Fruit fly (Drosophila melanogaster) whole organism, embryonic: ENCODE data around the gene teq.
A peak's percentile ranks its signal among the peaks of the same experiment; 100 is the strongest.

ENCODE experiments used
- Antp ChIP-seq: fragments of 200-800 bp; sonication (Bioruptor generic); optimal IDR thresholded peaks from 3 replicates; lab custom pipeline; 2016; ENCODE audit warnings: missing biosample characterization, missing genetic modification characterization
- BtbVII ChIP-seq: fragments of 200-800 bp; sonication (Bioruptor generic); optimal IDR thresholded peaks from 3 replicates; lab custom pipeline; 2017; ENCODE audit warnings: missing biosample characterization, mild to moderate bottlenecking, missing genetic modification characterization
- C15 ChIP-seq: fragments of 200-800 bp; sonication (Bioruptor generic); IDR thresholded peaks from 3 replicates; pipeline ENCODE4 v1.3.6; 2022; ENCODE audit warnings: missing biosample characterization, missing genetic modification characterization
- CG10431 ChIP-seq: fragments of 200-800 bp; sonication (Bioruptor generic); optimal IDR thresholded peaks from 3 replicates; lab custom pipeline; 2018; ENCODE audit warnings: missing biosample characterization, mild to moderate bottlenecking, missing genetic modification characterization
- CG10979 ChIP-seq: fragments of 200-800 bp; sonication (Bioruptor generic); optimal IDR thresholded peaks from 2 replicates; lab custom pipeline; 2018; ENCODE audit warnings: missing biosample characterization, mild to moderate bottlenecking, missing genetic modification characterization, moderate library complexity
- CG14860 ChIP-seq: fragments of 200-800 bp; sonication (Bioruptor generic); IDR thresholded peaks from 3 replicates; pipeline ENCODE4 v1.3.6; 2022; ENCODE audit warnings: missing biosample characterization, missing genetic modification characterization; ENCODE audit not compliant: partially characterized antibody
- CG15011 ChIP-seq: fragments of 200-800 bp; sonication (Bioruptor generic); optimal IDR thresholded peaks from 3 replicates; lab custom pipeline; 2018; ENCODE audit warnings: missing biosample characterization, mild to moderate bottlenecking, missing genetic modification characterization
- CG15073 ChIP-seq: fragments of 200-800 bp; sonication (Bioruptor generic); optimal IDR thresholded peaks from 2 replicates; lab custom pipeline; 2016; ENCODE audit warnings: missing biosample characterization, missing genetic modification characterization
- CG1529 ChIP-seq: fragments of 200-800 bp; sonication (Bioruptor generic); optimal IDR thresholded peaks from 3 replicates; lab custom pipeline; 2018; ENCODE audit warnings: missing biosample characterization, missing genetic modification characterization
- CG15514 ChIP-seq: fragments of 200-800 bp; sonication (Bioruptor generic); optimal IDR thresholded peaks from 3 replicates; lab custom pipeline; 2017; ENCODE audit warnings: missing biosample characterization, missing genetic modification characterization, mild to moderate bottlenecking, moderate library complexity, missing genetic modification reagents
- CG15601 ChIP-seq: fragments of 200-800 bp; sonication (Bioruptor generic); optimal IDR thresholded peaks from 3 replicates; lab custom pipeline; 2019; ENCODE audit warnings: missing biosample characterization, mild to moderate bottlenecking, missing genetic modification characterization, moderate library complexity
- CG18262 ChIP-seq: fragments of 200-800 bp; optimal IDR thresholded peaks from 3 replicates; lab custom pipeline; 2019; ENCODE audit warnings: missing biosample characterization, mild to moderate bottlenecking, missing genetic modification characterization, moderate library complexity
- CG2120 ChIP-seq: fragments of 200-800 bp; sonication (Bioruptor generic); optimal IDR thresholded peaks from 3 replicates; lab custom pipeline; 2016; ENCODE audit warnings: missing biosample characterization, missing genetic modification characterization
- CG2712 ChIP-seq: fragments of 200-800 bp; optimal IDR thresholded peaks from 3 replicates; lab custom pipeline; 2019; ENCODE audit warnings: missing biosample characterization, mild to moderate bottlenecking, missing genetic modification characterization, moderate library complexity
- CG32772 ChIP-seq: fragments of 200-800 bp; sonication (Bioruptor generic); IDR thresholded peaks from 2 replicates; pipeline ENCODE4 v1.3.6; 2022; ENCODE audit warnings: missing biosample characterization, missing genetic modification characterization
- CG6654 ChIP-seq: fragments of 200-800 bp; sonication (Bioruptor generic); optimal IDR thresholded peaks from 2 replicates; lab custom pipeline; 2017; ENCODE audit warnings: missing biosample characterization, mild to moderate bottlenecking, missing genetic modification characterization
- CG6689 ChIP-seq: fragments of 200-800 bp; sonication (Bioruptor generic); IDR thresholded peaks from 2 replicates; pipeline ENCODE4 v1.3.6; 2022; ENCODE audit warnings: missing biosample characterization, missing genetic modification characterization
- CG6791 ChIP-seq: fragments of 200-800 bp; sonication (Bioruptor generic); IDR thresholded peaks from 3 replicates; pipeline ENCODE4 v1.3.6; 2022; ENCODE audit warnings: missing biosample characterization, missing genetic modification characterization; ENCODE audit not compliant: partially characterized antibody
- CG8290 ChIP-seq, 3 experiments: fragments of 200-800 bp; sonication (Bioruptor generic); optimal IDR thresholded peaks; 2 replicates each; lab custom pipeline; 2016 to 2019; ENCODE audit warnings: missing biosample characterization in 3 of 3, missing genetic modification characterization in 3 of 3, mild to moderate bottlenecking in 2 of 3, moderate library complexity in 1 of 3
- CG8359 ChIP-seq: fragments of 200-800 bp; sonication (Bioruptor generic); optimal IDR thresholded peaks from 2 replicates; lab custom pipeline; 2017; ENCODE audit warnings: missing biosample characterization, mild to moderate bottlenecking, missing genetic modification characterization, borderline replicate concordance
- CG8944 ChIP-seq: fragments of 200-800 bp; sonication (Bioruptor generic); optimal IDR thresholded peaks from 3 replicates; lab custom pipeline; 2016; ENCODE audit warnings: missing biosample characterization, missing genetic modification characterization
- CG9727 ChIP-seq: fragments of 200-800 bp; sonication (Bioruptor generic); optimal IDR thresholded peaks from 3 replicates; lab custom pipeline; 2017; ENCODE audit warnings: missing biosample characterization, mild to moderate bottlenecking, missing genetic modification characterization
- CG9932 ChIP-seq: fragments of 200-800 bp; sonication (Bioruptor generic); IDR thresholded peaks from 2 replicates; pipeline ENCODE4 v1.3.6; 2022; ENCODE audit warnings: missing biosample characterization, missing genetic modification characterization
- Doc3 ChIP-seq: fragments of 200-800 bp; sonication (Bioruptor generic); IDR thresholded peaks from 3 replicates; pipeline ENCODE4 v1.3.6; 2022; ENCODE audit warnings: missing biosample characterization, missing genetic modification characterization; ENCODE audit not compliant: partially characterized antibody
- E2f2 ChIP-seq: fragments of 200-800 bp; sonication (Bioruptor generic); IDR thresholded peaks from 2 replicates; pipeline ENCODE4 v1.3.6; 2022; ENCODE audit warnings: missing biosample characterization, missing genetic modification characterization
- HHEX ChIP-seq: fragments of 200-800 bp; sonication (Bioruptor generic); optimal IDR thresholded peaks from 3 replicates; lab custom pipeline; 2017; ENCODE audit warnings: missing biosample characterization, mild to moderate bottlenecking, missing genetic modification characterization, missing genetic modification reagents
- HLH4C ChIP-seq: fragments of 200-800 bp; sonication (Bioruptor generic); IDR thresholded peaks from 3 replicates; pipeline ENCODE4 v1.3.6; 2022; ENCODE audit warnings: missing biosample characterization, missing genetic modification characterization; ENCODE audit not compliant: partially characterized antibody
- Jarid2 ChIP-seq: fragments of 200-800 bp; sonication (Bioruptor generic); optimal IDR thresholded peaks from 3 replicates; lab custom pipeline; 2017; ENCODE audit warnings: mild to moderate bottlenecking, missing biosample characterization, missing genetic modification reagents, missing genetic modification characterization
- Pdp1 ChIP-seq, 2 experiments: fragments of 200-800 bp; sonication (Bioruptor generic); optimal IDR thresholded peaks; 3 replicates each; lab custom pipeline; 2016; ENCODE audit warnings: missing biosample characterization in 2 of 2, missing genetic modification characterization in 2 of 2, mild to moderate bottlenecking in 1 of 2, moderate library complexity in 1 of 2
- Vsx1 ChIP-seq: fragments of 200-800 bp; sonication (Bioruptor generic); optimal IDR thresholded peaks from 2 replicates; lab custom pipeline; 2017; ENCODE audit warnings: missing biosample characterization, mild to moderate bottlenecking, missing genetic modification characterization, missing genetic modification reagents
- Xbp1 ChIP-seq: fragments of 200-800 bp; sonication (Bioruptor generic); optimal IDR thresholded peaks from 3 replicates; lab custom pipeline; 2016; ENCODE audit warnings: missing biosample characterization, mild to moderate bottlenecking, missing genetic modification characterization
- cg ChIP-seq: fragments of 200-800 bp; sonication (Bioruptor generic); optimal IDR thresholded peaks from 3 replicates; lab custom pipeline; 2019; ENCODE audit warnings: missing biosample characterization, mild to moderate bottlenecking, missing genetic modification characterization, moderate library complexity
- chm ChIP-seq: fragments of 200-800 bp; sonication (Bioruptor generic); IDR thresholded peaks from 2 replicates; pipeline ENCODE4 v1.3.6; 2022; ENCODE audit warnings: missing biosample characterization, missing genetic modification characterization
- en ChIP-seq: fragments of 200-800 bp; sonication (Bioruptor generic); optimal IDR thresholded peaks from 2 replicates; lab custom pipeline; 2016; ENCODE audit warnings: missing biosample characterization, missing genetic modification characterization
- fru ChIP-seq: fragments of >200 bp; optimal IDR thresholded peaks from 2 replicates; lab custom pipeline; 2017
- fu2 ChIP-seq: fragments of 200-800 bp; sonication (Bioruptor generic); optimal IDR thresholded peaks from 2 replicates; lab custom pipeline; 2016; ENCODE audit warnings: missing biosample characterization, missing genetic modification characterization
- inv ChIP-seq: fragments of 200-800 bp; sonication (Bioruptor generic); IDR thresholded peaks from 2 replicates; pipeline ENCODE4 v1.3.6; 2022; ENCODE audit warnings: missing biosample characterization, missing genetic modification characterization; ENCODE audit not compliant: partially characterized antibody
- kni ChIP-seq: fragments of 200-800 bp; sonication (Bioruptor generic); optimal IDR thresholded peaks from 3 replicates; lab custom pipeline; 2017; ENCODE audit warnings: mild to moderate bottlenecking, missing biosample characterization, missing genetic modification reagents, missing genetic modification characterization
- lola ChIP-seq, 3 experiments: fragments of >200 bp in 2 of 3; fragments of 200-800 bp in 1 of 3; sonication (Bioruptor generic) in 1 of 3; optimal IDR thresholded peaks; 2 replicates each; lab custom pipeline; 2017 to 2019; ENCODE audit warnings: missing biosample characterization in 3 of 3, missing genetic modification characterization in 3 of 3, mild to moderate bottlenecking in 1 of 3, moderate library complexity in 1 of 3
- mirr ChIP-seq: fragments of 200-800 bp; sonication (Bioruptor generic); optimal IDR thresholded peaks from 3 replicates; lab custom pipeline; 2018; ENCODE audit warnings: missing biosample characterization, mild to moderate bottlenecking, missing genetic modification characterization
- otp ChIP-seq: fragments of 200-800 bp; sonication (Bioruptor generic); IDR thresholded peaks from 3 replicates; pipeline ENCODE4, ENCODE4 v1.3.6; 2022; ENCODE audit warnings: missing biosample characterization, missing genetic modification characterization
- pfk ChIP-seq: fragments of 200-800 bp; sonication (Bioruptor generic); optimal IDR thresholded peaks from 2 replicates; lab custom pipeline; 2018; ENCODE audit warnings: missing biosample characterization, mild to moderate bottlenecking, missing genetic modification characterization, moderate library complexity
- sim ChIP-seq: fragments of 200-800 bp; sonication (Bioruptor generic); IDR thresholded peaks from 2 replicates; pipeline ENCODE4 v1.3.6; 2022; ENCODE audit warnings: missing biosample characterization, missing genetic modification characterization
- slbo ChIP-seq: fragments of 200-800 bp; sonication (Bioruptor generic); IDR thresholded peaks from 2 replicates; pipeline ENCODE4 v1.3.6; 2022; ENCODE audit warnings: missing biosample characterization, missing genetic modification characterization
- slou ChIP-seq: fragments of 200-800 bp; sonication (Bioruptor generic); optimal IDR thresholded peaks from 3 replicates; lab custom pipeline; 2016; ENCODE audit warnings: missing biosample characterization, missing genetic modification characterization
- sna ChIP-seq: fragments of 200-800 bp; sonication (Bioruptor generic); IDR thresholded peaks from 2 replicates; pipeline ENCODE4 v1.3.6; 2022; ENCODE audit warnings: missing biosample characterization, missing genetic modification characterization; ENCODE audit not compliant: partially characterized antibody
- so ChIP-seq: fragments of 200-800 bp; sonication (Bioruptor generic); IDR thresholded peaks from 3 replicates; pipeline ENCODE4 v1.3.6; 2022; ENCODE audit warnings: missing biosample characterization, missing genetic modification characterization
- sr ChIP-seq: fragments of 200-800 bp; sonication (Bioruptor generic); IDR thresholded peaks from 3 replicates; pipeline ENCODE4 v1.3.6; 2022; ENCODE audit warnings: missing biosample characterization, missing genetic modification characterization
- unc-4 ChIP-seq: fragments of 200-800 bp; sonication (Bioruptor generic); IDR thresholded peaks from 2 replicates; pipeline ENCODE4 v1.3.6; 2022; ENCODE audit warnings: missing biosample characterization, missing genetic modification characterization; ENCODE audit not compliant: partially characterized antibody
- zfh1 ChIP-seq: fragments of 200-800 bp; sonication (Bioruptor generic); IDR thresholded peaks from 3 replicates; pipeline ENCODE4 v1.3.6; 2022; ENCODE audit warnings: missing biosample characterization, missing genetic modification characterization

The teq gene

DNA sequence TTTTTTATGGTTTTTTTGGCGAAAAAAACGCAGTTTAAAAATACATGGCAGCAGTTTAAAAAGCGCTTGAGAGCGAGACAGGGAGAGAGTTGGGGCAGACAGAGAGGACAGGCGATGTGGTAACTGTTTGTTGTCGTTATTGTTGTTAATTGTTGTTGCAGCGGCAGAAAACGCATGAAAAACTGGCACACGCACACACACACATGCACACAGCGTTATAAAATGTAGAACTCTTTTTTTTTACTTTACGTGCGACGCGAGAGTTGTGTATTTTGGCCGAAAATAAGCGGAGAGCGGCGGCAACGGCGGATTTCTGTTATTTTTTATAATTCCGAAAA lies 50.4 kb downstream of the teq start (continued):
- TF ChIP-seq kni (GFP tag; lab: Kevin White, UChicago) (peak; percentile 5), zfh1 (GFP tag; lab: Robert Waterston, UW) (no peak), slou (no peak), C15 (GFP tag; lab: Robert Waterston, UW) (no peak), CG2712 (tag; lab: Kevin White, UChicago) (no peak), CG9932 (GFP tag; lab: Robert Waterston, UW) (no peak), E2f2 (0 out of 2 replicates have a peak, but pooled peaks have one; percentile 3), CG10979 (tag; lab: Kevin White, UChicago) (no peak), so (GFP tag; lab: Robert Waterston, UW) (no peak), CG8290 (GFP tag; optimal IDR thresholded peaks at IDR 0.05; lab: Kevin White, UChicago) (peak; percentile 7), CG8290 (tag; optimal IDR thresholded peaks at IDR 0.05; lab: Kevin White, UChicago) (no peak), CG10431 (peak; percentile 5), mirr (GFP tag; lab: Kevin White, UChicago) (no peak), CG15073 (GFP tag; lab: Kevin White, UChicago) (no peak), BtbVII (GFP tag; lab: Kevin White, UChicago) (no peak), CG6689 (GFP tag; lab: Robert Waterston, UW) (0 out of 2 replicates have a peak, but pooled peaks have one; percentile 8), cg (GFP tag; lab: Kevin White, UChicago) (peak; percentile 48), CG15011 (no peak), CG15514 (peak; percentile 8), lola (GFP tag; optimal IDR thresholded peaks at IDR 0.05; lab: Kevin White, UChicago) (no peak), CG15601 (no peak), fru (lab: Kevin White, UChicago) (no peak), otp (GFP tag; lab: Robert Waterston, UW) (no peak), slbo (GFP tag; lab: Robert Waterston, UW) (no peak), CG8944 (no peak), sna (GFP tag; lab: Robert Waterston, UW) (no peak), Pdp1 (GFP tag; optimal IDR thresholded peaks at IDR 0.05; lab: Kevin White, UChicago) (peak in 1 of 2 experiments; percentile 74), CG1529 (GFP tag; lab: Kevin White, UChicago) (no peak), pfk (GFP tag; lab: Kevin White, UChicago) (no peak), Doc3 (GFP tag; lab: Robert Waterston, UW) (no peak), CG9727 (no peak), CG14860 (GFP tag; lab: Robert Waterston, UW) (0 out of 3 replicates have a peak, but pooled peaks have one; percentile 8), en (GFP tag; lab: Kevin White, UChicago) (no peak), sim (GFP tag; lab: Robert Waterston, UW) (no peak), unc-4 (GFP tag; lab: Robert Waterston, UW) (no peak), HHEX (no peak), CG6654 (GFP tag; lab: Kevin White, UChicago) (no peak), chm (GFP tag; lab: Robert Waterston, UW) (0 out of 2 replicates have a peak, but pooled peaks have one; percentile 31), CG2120 (GFP tag; lab: Kevin White, UChicago) (no peak), CG6791 (GFP tag; lab: Robert Waterston, UW) (0 out of 3 replicates have a peak, but pooled peaks have one; percentile 53), sr (no peak), fu2 (GFP tag; lab: Kevin White, UChicago) (no peak), HLH4C (no peak), inv (GFP tag; lab: Robert Waterston, UW) (no peak; the same call in 1 of the 2 replicates), Antp (GFP tag; lab: Kevin White, UChicago) (no peak), Jarid2 (peak; percentile 86), CG8359 (GFP tag; lab: Kevin White, UChicago) (peak; percentile 70), Vsx1 (GFP tag; lab: Kevin White, UChicago) (no peak), Xbp1 (no peak), CG18262 (tag; lab: Kevin White, UChicago) (no peak), CG32772 (no peak)
- TF ChIP-seq, all 482 proteins: peak for 18
